Worm (Caenorhabditis elegans) whole organism, L4 larva: ENCODE data around the gene R107.5.

Experiments used
- D1046.2 ChIP-seq: fragments of 200-800 bp; sonication (Bioruptor generic); IDR thresholded peaks from 2 replicates; pipeline ENCODE4 v1.3.6; 2022; ENCODE audit warnings: missing genetic modification characterization, missing compliant biosample characterization
- F26F4.8 ChIP-seq: fragments of 200-800 bp; sonication (Bioruptor generic); conservative IDR thresholded peaks from 2 replicates; pipeline ENCODE4 v1.3.6; 2022; ENCODE audit warnings: missing genetic modification characterization, missing compliant biosample characterization
- F49E8.2 ChIP-seq: sonication (generic microtip); optimal IDR thresholded peaks from 2 replicates; lab custom pipeline; 2016; ENCODE audit warnings: missing compliant biosample characterization, mild to moderate bottlenecking, missing genetic modification characterization, borderline replicate concordance
- T20F7.1 ChIP-seq: fragments of 200-800 bp; sonication (Bioruptor generic); optimal IDR thresholded peaks from 2 replicates; lab custom pipeline; 2018; ENCODE audit warnings: mild to moderate bottlenecking, missing genetic modification characterization, missing compliant biosample characterization
- T26A8.4 ChIP-seq: fragments of 200-800 bp; sonication (Bioruptor generic); IDR thresholded peaks from 2 replicates; pipeline ENCODE4 v1.3.6; 2022; ENCODE audit warnings: missing genetic modification characterization, missing compliant biosample characterization
- Y5F2A.4 ChIP-seq: fragments of 200-800 bp; sonication (Bioruptor generic); optimal IDR thresholded peaks from 2 replicates; lab custom pipeline; 2018; ENCODE audit warnings: mild to moderate bottlenecking, missing genetic modification characterization, missing compliant biosample characterization
- aha-1 ChIP-seq: fragments of 150-350 bp; peaks from one replicate; lab custom pipeline; 2014; ENCODE audit warnings: missing biosample characterization, missing genetic modification characterization
- aly-2 ChIP-seq: sonication (generic microtip); optimal IDR thresholded peaks from 2 replicates; lab custom pipeline; 2018; ENCODE audit warnings: missing biosample characterization, missing genetic modification characterization
- arid-1 ChIP-seq: fragments of 200-800 bp; sonication (Bioruptor generic); conservative IDR thresholded peaks from 2 replicates; pipeline ENCODE4 v1.3.6; 2022; ENCODE audit warnings: missing genetic modification reagents, missing genetic modification characterization, missing compliant biosample characterization
- attf-4 ChIP-seq: sonication (generic microtip); optimal IDR thresholded peaks from 3 replicates; lab custom pipeline; 2017; ENCODE audit warnings: missing biosample characterization, missing genetic modification characterization
- ceh-20 ChIP-seq: fragments of 200-800 bp; sonication (Bioruptor generic); IDR thresholded peaks from 2 replicates; pipeline ENCODE4 v1.3.6; 2022; ENCODE audit warnings: missing genetic modification reagents, missing genetic modification characterization, missing compliant biosample characterization
- ceh-32 ChIP-seq: sonication (generic microtip); optimal IDR thresholded peaks from 2 replicates; lab custom pipeline; 2016; ENCODE audit warnings: mild to moderate bottlenecking, missing genetic modification characterization, missing compliant biosample characterization; ENCODE audit not compliant: poor library complexity
- ceh-82 ChIP-seq: sonication (generic microtip); optimal IDR thresholded peaks from 2 replicates; lab custom pipeline; 2017; ENCODE audit warnings: missing biosample characterization, missing genetic modification characterization
- daf-19 ChIP-seq: fragments of 200-800 bp; sonication (Bioruptor generic); conservative IDR thresholded peaks from 2 replicates; pipeline ENCODE4 v1.3.6; 2022; ENCODE audit warnings: missing genetic modification characterization, missing compliant biosample characterization
- dve-1 ChIP-seq: sonication (generic microtip); optimal IDR thresholded peaks from 2 replicates; lab custom pipeline; 2017; ENCODE audit warnings: antibody characterized with exemption, mild to moderate bottlenecking, missing genetic modification characterization, missing compliant biosample characterization; ENCODE audit not compliant: insufficient read depth
- egl-27 ChIP-seq: sonication (generic microtip); optimal IDR thresholded peaks from 3 replicates; lab custom pipeline; 2017; ENCODE audit warnings: missing biosample characterization, missing genetic modification reagents, missing genetic modification characterization
- jun-1 ChIP-seq: fragments of 150-350 bp; optimal IDR thresholded peaks from 2 replicates; lab custom pipeline; 2014; ENCODE audit warnings: missing biosample characterization, missing genetic modification reagents, missing genetic modification characterization
- lin-1 ChIP-seq: fragments of 200-800 bp; sonication (Bioruptor generic); IDR thresholded peaks from 2 replicates; pipeline ENCODE4 v1.3.6; 2022; ENCODE audit warnings: missing genetic modification reagents, missing genetic modification characterization, missing compliant biosample characterization
- lin-38 ChIP-seq: fragments of 200-800 bp; sonication (Bioruptor generic); IDR thresholded peaks from 2 replicates; pipeline ENCODE4 v1.3.6; 2022; ENCODE audit warnings: missing genetic modification reagents, missing genetic modification characterization, missing compliant biosample characterization
- lir-3 ChIP-seq: sonication (generic microtip); optimal IDR thresholded peaks from 2 replicates; lab custom pipeline; 2016; ENCODE audit warnings: mild to moderate bottlenecking, missing genetic modification characterization, missing compliant biosample characterization
- madf-5 ChIP-seq, 2 experiments: fragments of 200-800 bp; sonication (Bioruptor generic); IDR thresholded peaks; 2 replicates each; pipeline ENCODE4 v1.3.6; 2022; ENCODE audit warnings: missing compliant biosample characterization in 2 of 2, missing genetic modification characterization in 2 of 2
- madf-9 ChIP-seq: fragments of 200-800 bp; sonication (Bioruptor generic); conservative IDR thresholded peaks from 2 replicates; pipeline ENCODE4 v1.3.6; 2022; ENCODE audit warnings: missing genetic modification reagents, missing genetic modification characterization, missing compliant biosample characterization
- mdt-29 ChIP-seq: fragments of 200-800 bp; sonication (Bioruptor generic); IDR thresholded peaks from 2 replicates; pipeline ENCODE4 v1.3.6; 2022; ENCODE audit warnings: missing genetic modification reagents, missing genetic modification characterization, missing compliant biosample characterization
- mxl-3 ChIP-seq: fragments of 200-800 bp; sonication (Bioruptor generic); optimal IDR thresholded peaks from 2 replicates; lab custom pipeline; 2018; ENCODE audit warnings: mild to moderate bottlenecking, missing genetic modification characterization, missing compliant biosample characterization
- nhr-102 ChIP-seq: sonication (generic microtip); optimal IDR thresholded peaks from 2 replicates; lab custom pipeline; 2016; ENCODE audit warnings: mild to moderate bottlenecking, missing genetic modification characterization, moderate library complexity, missing compliant biosample characterization
- nhr-11 ChIP-seq: fragments of 150-350 bp; optimal IDR thresholded peaks from 2 replicates; lab custom pipeline; 2014; ENCODE audit warnings: missing biosample characterization, missing genetic modification characterization
- nhr-237 ChIP-seq: sonication (generic microtip); optimal IDR thresholded peaks from 2 replicates; lab custom pipeline; 2017; ENCODE audit warnings: missing biosample characterization, missing genetic modification characterization
- nhr-25 ChIP-seq: sonication (generic microtip); optimal IDR thresholded peaks from 2 replicates; lab custom pipeline; 2017; ENCODE audit warnings: missing genetic modification characterization, mild to moderate bottlenecking, missing compliant biosample characterization, antibody characterized with exemption, moderate library complexity, borderline replicate concordance; ENCODE audit not compliant: insufficient read depth
- nhr-41 ChIP-seq: fragments of 200-800 bp; sonication (Bioruptor generic); IDR thresholded peaks from 2 replicates; pipeline ENCODE4 v1.3.6; 2022; ENCODE audit warnings: missing genetic modification reagents, missing genetic modification characterization, missing compliant biosample characterization
- nhr-48 ChIP-seq: sonication (generic microtip); optimal IDR thresholded peaks from 2 replicates; lab custom pipeline; 2016; ENCODE audit warnings: mild to moderate bottlenecking, missing genetic modification characterization, missing compliant biosample characterization
- nhr-6 ChIP-seq: fragments of 150-350 bp; optimal IDR thresholded peaks from 2 replicates; lab custom pipeline; 2014; ENCODE audit warnings: missing biosample characterization, missing genetic modification characterization
- nhr-76 ChIP-seq: fragments of 150-350 bp; optimal IDR thresholded peaks from 2 replicates; lab custom pipeline; 2014; ENCODE audit warnings: missing biosample characterization, missing genetic modification characterization
- pqm-1 ChIP-seq: sonication (generic microtip); optimal IDR thresholded peaks from 2 replicates; lab custom pipeline; 2017; ENCODE audit warnings: missing biosample characterization, missing genetic modification characterization
- sdz-12 ChIP-seq: fragments of 200-800 bp; sonication (Bioruptor generic); optimal IDR thresholded peaks from 2 replicates; lab custom pipeline; 2018; ENCODE audit warnings: mild to moderate bottlenecking, missing genetic modification characterization, missing compliant biosample characterization
- set-16 ChIP-seq: fragments of 200-800 bp; sonication (Bioruptor generic); IDR thresholded peaks from 2 replicates; pipeline ENCODE4 v1.3.6; 2022; ENCODE audit warnings: missing genetic modification reagents, missing genetic modification characterization, missing compliant biosample characterization
- skn-1 ChIP-seq: fragments of 150-350 bp; optimal IDR thresholded peaks from 2 replicates; lab custom pipeline; 2014; ENCODE audit warnings: missing biosample characterization, missing genetic modification characterization
- spr-3 ChIP-seq: fragments of 200-800 bp; sonication (Bioruptor generic); optimal IDR thresholded peaks from 2 replicates; lab custom pipeline; 2018; ENCODE audit warnings: mild to moderate bottlenecking, missing genetic modification characterization, missing compliant biosample characterization
- unc-130 ChIP-seq: sonication (generic microtip); optimal IDR thresholded peaks from 2 replicates; lab custom pipeline; 2016; ENCODE audit warnings: missing genetic modification reagents, missing genetic modification characterization, missing compliant biosample characterization
- unc-39 ChIP-seq: sonication (generic microtip); optimal IDR thresholded peaks from 2 replicates; lab custom pipeline; 2017; ENCODE audit warnings: missing biosample characterization, missing genetic modification characterization
- unc-62 ChIP-seq, 3 experiments: fragments of 150-350 bp in 1 of 3; sonication (generic microtip); optimal IDR thresholded peaks in 2 of 3; peaks in 1 of 3; 1 replicate in 1 of 3; 2 replicates in 2 of 3; lab custom pipeline; 2014 to 2017; ENCODE audit warnings: missing biosample characterization in 3 of 3, missing genetic modification characterization in 3 of 3, missing genetic modification reagents in 3 of 3, missing genotype in 1 of 3
- zfp-2 ChIP-seq: sonication (generic microtip); optimal IDR thresholded peaks from 2 replicates; lab custom pipeline; 2016; ENCODE audit warnings: mild to moderate bottlenecking, missing genetic modification characterization, missing compliant biosample characterization
- zfp-3 ChIP-seq: fragments of 200-800 bp; sonication (Bioruptor generic); conservative IDR thresholded peaks from 2 replicates; pipeline ENCODE4 v1.3.6; 2022; ENCODE audit warnings: missing genetic modification reagents, missing genetic modification characterization, missing compliant biosample characterization
- zip-2 ChIP-seq: fragments of 150-350 bp; optimal IDR thresholded peaks from 2 replicates; lab custom pipeline; 2014; ENCODE audit warnings: missing biosample characterization, missing genetic modification characterization
- ztf-7 ChIP-seq: fragments of 150-350 bp; optimal IDR thresholded peaks from 2 replicates; lab custom pipeline; 2014; ENCODE audit warnings: missing biosample characterization, missing genetic modification characterization

Gene R107.5

DNA sequence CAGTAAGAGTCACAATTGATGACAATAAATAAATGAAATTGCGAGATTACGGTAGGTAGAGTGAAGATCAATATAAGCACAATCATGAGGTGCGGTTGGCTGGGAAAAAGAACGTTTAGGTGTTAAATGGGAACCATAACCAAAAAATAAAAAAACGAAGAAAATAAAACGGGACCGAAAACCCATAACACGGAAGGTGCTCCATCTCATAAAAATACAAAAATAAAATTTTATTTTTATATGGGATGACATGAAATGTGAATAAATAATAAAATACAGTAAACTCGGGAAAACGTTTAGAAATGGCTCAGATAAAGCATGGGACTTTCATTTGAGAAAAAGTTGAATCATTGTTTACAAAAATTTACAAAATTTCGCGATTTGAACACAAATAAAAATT is 21.9 kb upstream of the R107.5 start, which contains the start of gene F02A9.7:
Gene F02A9.7 (minus strand): TSS at position 101 of the 400 bp plus-strand sequence.
- TF ChIP-seq egl-27 (tag; lab: Kevin White, UChicago) (no peak), ztf-7 (no peak), unc-39 (no peak), ceh-82 (tag; lab: Kevin White, UChicago) (no peak), unc-130 (GFP tag; lab: Kevin White, UChicago) (no peak), set-16 (GFP tag; lab: Robert Waterston, UW) (no peak), nhr-76 (tag; lab: Kevin White, UChicago) (no peak), lin-1 (GFP tag; lab: Robert Waterston, UW) (no peak)

DNA sequence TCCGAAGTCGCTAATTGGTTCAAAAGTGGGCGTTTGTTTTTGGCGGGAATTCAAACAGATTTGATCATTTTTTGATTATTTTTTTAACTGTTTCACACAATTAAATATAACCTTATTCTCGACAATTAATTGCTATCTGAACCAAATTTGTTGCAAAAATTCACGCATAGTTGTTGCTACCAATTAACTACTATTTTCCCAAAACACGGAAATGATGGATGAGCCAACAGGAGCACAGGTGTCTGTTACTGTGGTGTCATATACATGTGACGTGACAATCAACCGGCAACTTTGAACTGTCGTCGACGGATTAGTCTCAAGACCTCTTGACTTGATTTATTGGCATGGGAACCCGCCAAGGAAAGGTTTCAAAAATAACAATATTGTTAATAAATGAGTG is 19.1 kb upstream of the R107.5 start:
- TF ChIP-seq set-16 (GFP tag; lab: Robert Waterston, UW) (no peak), nhr-6 (tag; lab: Kevin White, UChicago) (no peak), T26A8.4 (no peak), unc-62 (GFP tag; optimal IDR thresholded peaks at IDR 0.05 in 1 of 2; lab: Kevin White, UChicago) (peak in 1 of 2 experiments; percentile 93), unc-62 (tag; optimal IDR thresholded peaks at IDR 0.05; lab: Kevin White, UChicago) (no peak), spr-3 (GFP tag; lab: Kevin White, UChicago) (no peak), skn-1 (tag; lab: Kevin White, UChicago) (no peak)

DNA sequence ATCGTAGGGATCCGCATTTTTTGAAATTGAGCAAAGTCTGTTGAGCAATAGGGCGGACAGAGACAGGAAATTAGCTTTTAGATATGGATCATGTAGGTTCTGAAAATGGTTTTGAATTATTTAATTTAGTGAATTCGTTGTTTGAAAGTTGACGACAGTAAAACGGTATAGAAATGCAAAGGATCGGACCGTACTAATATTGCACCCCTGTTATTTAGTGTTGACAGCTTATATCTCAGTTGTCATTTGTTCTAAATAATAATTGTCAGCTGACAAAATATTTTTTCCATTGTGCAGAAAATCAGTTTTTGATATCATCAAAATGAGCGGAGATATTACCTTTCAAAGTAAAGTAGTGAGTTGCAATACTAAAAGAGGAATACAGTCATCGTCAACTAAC is 17.8 kb upstream of the R107.5 start, which contains the start of gene lin-12:
Gene lin-12 (minus strand): TSS at position 101 of the 400 bp plus-strand sequence.
- TF ChIP-seq daf-19 (GFP tag; lab: Robert Waterston, UW): no peak
- TF ChIP-seq zfp-3: no peak
- no peak for TF ChIP-seq set-16 (GFP tag; lab: Robert Waterston, UW)
- TF ChIP-seq mdt-29: no peak
- TF ChIP-seq ceh-32: no peak
- TF ChIP-seq aly-2 (tag; lab: Kevin White, UChicago): no peak
- no peak for TF ChIP-seq arid-1 (GFP tag; lab: Robert Waterston, UW)
- TF ChIP-seq zip-2: no peak
- no peak for TF ChIP-seq F49E8.2 (tag; lab: Kevin White, UChicago)
- TF ChIP-seq nhr-237 (tag; lab: Kevin White, UChicago): no peak
- no peak for TF ChIP-seq ceh-20 (GFP tag; lab: Robert Waterston, UW)

DNA sequence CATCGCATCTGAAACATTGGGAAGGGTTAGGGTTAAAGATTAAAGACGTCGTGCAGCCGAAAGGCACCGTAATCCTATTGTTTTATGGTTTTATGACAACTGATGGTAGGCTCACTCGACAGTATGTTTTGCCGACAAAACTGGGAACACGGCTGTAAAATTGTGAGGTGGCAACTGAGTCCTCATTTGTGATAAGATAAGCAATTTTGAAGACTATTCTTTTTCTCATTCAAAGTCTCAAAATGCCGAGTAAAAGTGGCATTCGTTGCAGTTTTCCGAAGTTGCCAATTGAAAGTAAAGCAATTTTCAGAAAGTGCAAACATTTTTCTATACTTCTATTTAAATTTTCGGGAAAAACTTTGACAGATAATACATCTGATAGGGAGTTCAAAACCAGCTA is 16.1 kb upstream of the R107.5 start:
- TF ChIP-seq D1046.2 (GFP tag; lab: Robert Waterston, UW) (no peak), madf-9 (GFP tag; lab: Robert Waterston, UW) (no peak), dve-1 (tag; lab: Kevin White, UChicago) (peak; percentile 1), lir-3 (tag; lab: Kevin White, UChicago) (no peak), aha-1 (tag; lab: Kevin White, UChicago) (peak; percentile 71), nhr-48 (tag; lab: Kevin White, UChicago) (no peak), nhr-11 (tag; lab: Kevin White, UChicago) (no peak), unc-62 (GFP tag; optimal IDR thresholded peaks at IDR 0.05 in 1 of 2; lab: Kevin White, UChicago) (no peak), unc-62 (tag; optimal IDR thresholded peaks at IDR 0.05; lab: Kevin White, UChicago) (no peak), pqm-1 (tag; lab: Kevin White, UChicago) (peak; percentile 59), nhr-41 (no peak), zfp-2 (tag; lab: Kevin White, UChicago) (no peak), madf-5 (GFP tag; IDR thresholded peaks at IDR 0.05; lab: Robert Waterston, UW) (no peak)

DNA sequence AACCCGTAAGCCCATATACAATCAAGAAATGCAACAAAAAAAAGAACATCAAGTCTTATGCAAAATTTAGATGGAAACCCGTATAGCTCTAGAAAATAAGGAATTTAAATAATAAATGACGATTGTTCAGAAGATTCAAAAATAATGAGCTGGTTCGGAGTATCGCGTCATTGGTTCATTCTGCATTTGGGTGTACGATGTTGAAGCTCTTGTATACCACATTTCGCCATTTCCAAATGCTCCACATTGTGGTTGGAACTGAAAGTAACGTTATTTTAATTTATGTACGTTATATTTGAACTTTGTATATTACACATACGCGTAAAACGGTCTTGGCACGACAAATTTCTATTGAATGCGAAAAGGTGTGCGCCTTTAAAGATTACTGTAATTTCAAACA is 6.7 kb upstream of the R107.5 start:
- no peak for TF ChIP-seq sdz-12
- no peak for TF ChIP-seq attf-4 (tag; lab: Kevin White, UChicago)
- TF ChIP-seq Y5F2A.4 (GFP tag; lab: Kevin White, UChicago): no peak
- no peak for TF ChIP-seq ceh-32
- TF ChIP-seq jun-1 (tag; lab: Kevin White, UChicago): no peak
- no peak for TF ChIP-seq mxl-3
- TF ChIP-seq lin-38 (GFP tag; lab: Robert Waterston, UW): peak; percentile 60
- TF ChIP-seq F26F4.8 (GFP tag; lab: Robert Waterston, UW): no peak
- TF ChIP-seq nhr-25 (tag; lab: Kevin White, UChicago): no peak
- no peak for TF ChIP-seq nhr-237 (tag; lab: Kevin White, UChicago)
- TF ChIP-seq skn-1 (tag; lab: Kevin White, UChicago): no peak
- TF ChIP-seq nhr-102: peak; percentile 38
- peak; percentile 66 for TF ChIP-seq T26A8.4
- peak; percentile 71 for TF ChIP-seq T20F7.1
- TF ChIP-seq nhr-48 (tag; lab: Kevin White, UChicago): no peak
- no peak for TF ChIP-seq madf-9 (GFP tag; lab: Robert Waterston, UW)
